Worm (Caenorhabditis elegans): ENCODE measurements around the gene mnr-1.

ce11 chrV:20656626-20657025 lies 2.2 kb downstream of the mnr-1 start:
- TF ChIP-seq ceh-43 (GFP tag; optimal IDR thresholded peaks at IDR 0.05): no peak
- TF ChIP-seq mep-1 (tag; optimal IDR thresholded peaks at IDR 0.05): no peak
- no peak for TF ChIP-seq ham-2 (GFP tag; optimal IDR thresholded peaks at IDR 0.05)
- TF ChIP-seq snpc-4 (tag; optimal IDR thresholded peaks at IDR 0.05): no peak
- peak; percentile 86 for TF ChIP-seq unc-62 (GFP tag; optimal IDR thresholded peaks at IDR 0.05)
- no peak for TF ChIP-seq nhr-76 (tag; optimal IDR thresholded peaks at IDR 0.05)
- no peak for TF ChIP-seq pha-4 (tag; optimal IDR thresholded peaks at IDR 0.05)
- no peak for TF ChIP-seq nhr-237 (tag; optimal IDR thresholded peaks at IDR 0.05)
- peak; percentile 69 for TF ChIP-seq mab-5 (tag; optimal IDR thresholded peaks at IDR 0.05)
